Worm (Caenorhabditis elegans) whole organism, late embryonic: Measurements from ENCODE around the gene F46B6.12.
A peak's percentile ranks its signal among the peaks of the same experiment; 100 is the strongest.

ENCODE experiments used
- K02D7.2 ChIP-seq: sonication (generic microtip); optimal IDR thresholded peaks from 2 replicates; lab custom pipeline; 2017; ENCODE audit warnings: mild to moderate bottlenecking, missing genetic modification characterization, missing compliant biosample characterization
- K09A11.1 ChIP-seq: sonication (generic microtip); optimal IDR thresholded peaks from 2 replicates; lab custom pipeline; 2017; ENCODE audit warnings: antibody characterized with exemption, mild to moderate bottlenecking, missing genetic modification characterization, missing compliant biosample characterization; ENCODE audit not compliant: insufficient read depth
- ahr-1 ChIP-seq: sonication (generic microtip); optimal IDR thresholded peaks from 2 replicates; lab custom pipeline; 2016; ENCODE audit warnings: missing genetic modification characterization, missing compliant biosample characterization
- ama-1 ChIP-seq: fragments of 150-350 bp; optimal IDR thresholded peaks from 2 replicates; lab custom pipeline; 2014
- ceh-19 ChIP-seq: fragments of 200-800 bp; sonication (Bioruptor generic); optimal IDR thresholded peaks from 2 replicates; lab custom pipeline; 2018; ENCODE audit warnings: mild to moderate bottlenecking, missing genetic modification characterization, missing compliant biosample characterization
- ceh-22 ChIP-seq: sonication (generic microtip); optimal IDR thresholded peaks from 2 replicates; lab custom pipeline; 2017; ENCODE audit warnings: missing biosample characterization, missing genetic modification characterization
- ceh-30 ChIP-seq: fragments of 150-350 bp; optimal IDR thresholded peaks from 2 replicates; lab custom pipeline; 2014; ENCODE audit warnings: missing biosample characterization, missing genetic modification characterization
- ceh-34 ChIP-seq: sonication (generic microtip); optimal IDR thresholded peaks from 2 replicates; lab custom pipeline; 2016; ENCODE audit warnings: mild to moderate bottlenecking, missing genetic modification characterization, missing compliant biosample characterization
- ceh-45 ChIP-seq: fragments of 200-800 bp; sonication (Bioruptor generic); IDR thresholded peaks from 2 replicates; pipeline ENCODE4 v1.3.6; 2022; ENCODE audit warnings: missing genetic modification reagents, missing genetic modification characterization, missing compliant biosample characterization
- ceh-48 ChIP-seq: sonication (generic microtip); optimal IDR thresholded peaks from 2 replicates; lab custom pipeline; 2016; ENCODE audit warnings: missing genetic modification characterization, inconsistent platforms, missing compliant biosample characterization
- ceh-6 ChIP-seq: fragments of 200-800 bp; sonication (Bioruptor generic); optimal IDR thresholded peaks from 2 replicates; lab custom pipeline; 2018; ENCODE audit warnings: mild to moderate bottlenecking, missing genetic modification characterization, missing compliant biosample characterization
- ceh-9 ChIP-seq: sonication (generic microtip); optimal IDR thresholded peaks from 2 replicates; lab custom pipeline; 2016; ENCODE audit warnings: mild to moderate bottlenecking, missing genetic modification characterization, inconsistent platforms, missing compliant biosample characterization
- dmd-4 ChIP-seq: sonication (generic microtip); optimal IDR thresholded peaks from 2 replicates; lab custom pipeline; 2016; ENCODE audit warnings: borderline replicate concordance, missing genetic modification characterization, missing compliant biosample characterization
- dve-1 ChIP-seq: sonication (generic microtip); optimal IDR thresholded peaks from 2 replicates; lab custom pipeline; 2017; ENCODE audit warnings: antibody characterized with exemption, mild to moderate bottlenecking, missing genetic modification characterization, missing compliant biosample characterization
- elt-4 ChIP-seq: sonication (generic microtip); optimal IDR thresholded peaks from 2 replicates; lab custom pipeline; 2016; ENCODE audit warnings: missing genetic modification characterization, missing compliant biosample characterization
- fkh-10 ChIP-seq: fragments of 150-350 bp; optimal IDR thresholded peaks from 2 replicates; lab custom pipeline; 2014; ENCODE audit warnings: missing biosample characterization, missing genetic modification reagents, missing genetic modification characterization
- gmeb-2 ChIP-seq: sonication (generic microtip); optimal IDR thresholded peaks from 2 replicates; lab custom pipeline; 2016; ENCODE audit warnings: missing genetic modification characterization, inconsistent platforms, missing compliant biosample characterization
- hlh-13 ChIP-seq: fragments of 200-800 bp; sonication (Bioruptor generic); optimal IDR thresholded peaks from 2 replicates; lab custom pipeline; 2018; ENCODE audit warnings: mild to moderate bottlenecking, missing genetic modification characterization, missing compliant biosample characterization
- nhr-11 ChIP-seq: fragments of 150-350 bp; optimal IDR thresholded peaks from 2 replicates; lab custom pipeline; 2014; ENCODE audit warnings: missing biosample characterization, missing genetic modification characterization
- pag-3 ChIP-seq: sonication (generic microtip); optimal IDR thresholded peaks from 2 replicates; lab custom pipeline; 2016; ENCODE audit warnings: missing compliant biosample characterization, missing genetic modification characterization, borderline replicate concordance
- pat-9 ChIP-seq: fragments of 200-800 bp; sonication (Bioruptor generic); optimal IDR thresholded peaks from 2 replicates; lab custom pipeline; 2018; ENCODE audit warnings: mild to moderate bottlenecking, missing genetic modification characterization, moderate library complexity, missing compliant biosample characterization
- pha-4 ChIP-seq: fragments of 150-350 bp; optimal IDR thresholded peaks from 2 replicates; lab custom pipeline; 2018; ENCODE audit warnings: missing biosample characterization, missing genetic modification reagents, missing genetic modification characterization
- pqm-1 ChIP-seq: sonication (generic microtip); optimal IDR thresholded peaks from 2 replicates; lab custom pipeline; 2016; ENCODE audit warnings: missing genetic modification characterization, missing compliant biosample characterization
- sdc-2 ChIP-seq: sonication (generic microtip); optimal IDR thresholded peaks from 2 replicates; lab custom pipeline; 2016; ENCODE audit warnings: missing genotype, missing genetic modification characterization, missing compliant biosample characterization
- sox-2 ChIP-seq: fragments of 200-800 bp; sonication (Bioruptor generic); IDR thresholded peaks from 2 replicates; pipeline ENCODE4 v1.3.6; 2022; ENCODE audit warnings: missing genetic modification reagents, missing genetic modification characterization, missing compliant biosample characterization
- sox-4 ChIP-seq: sonication (generic microtip); optimal IDR thresholded peaks from 2 replicates; lab custom pipeline; 2017; ENCODE audit warnings: mild to moderate bottlenecking, missing genetic modification characterization, inconsistent platforms, missing compliant biosample characterization
- syd-9 ChIP-seq: sonication (generic microtip); optimal IDR thresholded peaks from 2 replicates; lab custom pipeline; 2016; ENCODE audit warnings: mild to moderate bottlenecking, missing genetic modification characterization, moderate library complexity, missing compliant biosample characterization
- tbx-2 ChIP-seq: sonication (generic microtip); optimal IDR thresholded peaks from 2 replicates; lab custom pipeline; 2016; ENCODE audit warnings: missing genetic modification characterization, missing compliant biosample characterization
- tbx-7 ChIP-seq: sonication (generic microtip); optimal IDR thresholded peaks from 2 replicates; lab custom pipeline; 2016; ENCODE audit warnings: missing genotype, missing genetic modification characterization, missing compliant biosample characterization
- unc-42 ChIP-seq: sonication (generic microtip); optimal IDR thresholded peaks from 2 replicates; lab custom pipeline; 2016; ENCODE audit warnings: missing genotype, missing genetic modification characterization, missing compliant biosample characterization
- unc-55 ChIP-seq: sonication (generic microtip); optimal IDR thresholded peaks from 2 replicates; lab custom pipeline; 2017; ENCODE audit warnings: missing biosample characterization, missing genetic modification reagents, missing genetic modification characterization
- unc-86 ChIP-seq: sonication (generic microtip); optimal IDR thresholded peaks from 2 replicates; lab custom pipeline; 2016; ENCODE audit warnings: missing genetic modification characterization, missing compliant biosample characterization

F46B6.12 gene

DNA sequence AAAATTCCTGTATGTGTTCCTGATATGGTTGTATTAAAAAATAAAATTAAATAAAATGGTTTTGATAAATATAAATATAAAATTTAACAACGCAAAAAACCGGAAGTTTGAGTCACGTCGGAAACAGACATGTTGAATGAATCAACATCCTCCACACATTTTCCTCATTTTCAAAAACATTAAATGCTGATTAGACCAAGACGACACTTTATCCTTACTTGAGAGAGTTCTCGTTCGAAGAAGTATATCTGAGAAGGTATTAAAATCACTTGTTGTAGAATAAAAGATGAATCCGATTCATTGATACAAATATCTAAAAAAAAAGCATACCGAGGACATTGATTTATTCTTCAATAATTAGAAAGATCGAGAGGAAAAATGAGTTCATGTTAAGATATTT, 22.6 kb upstream of the F46B6.12 start:
- TF ChIP-seq K09A11.1 (tag; lab: Kevin White, UChicago) (no peak), ceh-22 (tag; lab: Kevin White, UChicago) (no peak), dmd-4 (no peak), sdc-2 (tag; lab: Kevin White, UChicago) (no peak), pha-4 (tag; lab: Kevin White, UChicago) (no peak), pat-9 (tag; lab: Kevin White, UChicago) (no peak), gmeb-2 (tag; lab: Kevin White, UChicago) (no peak), ceh-34 (tag; lab: Kevin White, UChicago) (no peak)

ce11 chrV:9796562-9796961, 20.9 kb upstream of the F46B6.12 start, which contains the start of gene F46B6.9:
F46B6.9 (plus strand) TSS chrV:9796862.
- TF ChIP-seq ama-1 (lab: Kevin White, UChicago) (no peak), sox-2 (no peak), ceh-19 (GFP tag; lab: Kevin White, UChicago) (no peak), K09A11.1 (tag; lab: Kevin White, UChicago) (no peak), ahr-1 (no peak), pag-3 (no peak), ceh-9 (tag; lab: Kevin White, UChicago) (no peak), sdc-2 (tag; lab: Kevin White, UChicago) (no peak), nhr-11 (tag; lab: Kevin White, UChicago) (no peak), unc-55 (GFP tag; lab: Kevin White, UChicago) (no peak), syd-9 (tag; lab: Kevin White, UChicago) (no peak), fkh-10 (GFP tag; lab: Kevin White, UChicago) (no peak)

- TF ChIP-seq unc-42 (tag; lab: Kevin White, UChicago): peak; percentile 37
- no peak for TF ChIP-seq ceh-48 (tag; lab: Kevin White, UChicago)
Measured at ce11 chrV:9796002-9796401, 20.4 kb upstream of the F46B6.12 start.

DNA sequence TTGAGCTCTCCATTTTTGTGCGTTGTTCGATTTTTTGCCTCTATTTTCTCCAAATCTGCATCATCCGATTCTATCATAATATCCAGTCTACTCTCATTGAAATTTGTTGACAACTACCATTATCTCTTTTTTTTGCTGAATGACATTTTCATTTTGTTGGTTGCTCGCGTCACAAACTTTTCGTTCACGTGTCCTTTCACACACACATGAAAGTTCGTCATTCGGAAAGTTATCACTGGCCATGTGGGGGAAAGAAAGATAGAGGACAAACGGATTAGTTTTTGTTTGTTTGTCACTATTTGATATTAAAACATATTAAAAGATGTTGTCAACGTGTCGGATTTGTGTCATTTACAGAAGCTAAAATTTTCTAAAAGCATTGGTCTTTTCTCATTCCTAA, 19.4 kb upstream of the F46B6.12 start:
- TF ChIP-seq K02D7.2 (tag; lab: Kevin White, UChicago) (no peak), sox-4 (no peak), hlh-13 (GFP tag; lab: Kevin White, UChicago) (no peak), tbx-2 (no peak), tbx-7 (tag; lab: Kevin White, UChicago) (no peak), sox-2 (no peak), ceh-34 (tag; lab: Kevin White, UChicago) (no peak), ceh-30 (tag; lab: Kevin White, UChicago) (no peak), pha-4 (tag; lab: Kevin White, UChicago) (no peak), pqm-1 (tag; lab: Kevin White, UChicago) (no peak), nhr-11 (tag; lab: Kevin White, UChicago) (no peak), ceh-45 (GFP tag; lab: Robert Waterston, UW) (no peak), elt-4 (tag; lab: Kevin White, UChicago) (no peak), ceh-6 (GFP tag; lab: Kevin White, UChicago) (no peak), dve-1 (no peak), unc-86 (tag; lab: Kevin White, UChicago) (no peak), ceh-19 (GFP tag; lab: Kevin White, UChicago) (no peak)

- TF ChIP-seq sox-4: no peak
- TF ChIP-seq unc-55 (GFP tag; lab: Kevin White, UChicago): no peak
- TF ChIP-seq dmd-4: no peak
Measured at ce11 chrV:9791332-9791731, 15.7 kb upstream of the F46B6.12 start, which contains the start of gene lipl-2. lipl-2 (plus strand) TSS chrV:9791567.
